Worm (Caenorhabditis elegans) whole organism, L1 larva: Measurements from ENCODE around the gene sri-71.
"Not testable (repeated sequence)": the region's sequence is repeated elsewhere in the genome, so short reads cannot be mapped to it uniquely, and the experiment has no call there.

Experiments
- C34B4.2 ChIP-seq: sonication (generic microtip); optimal IDR thresholded peaks from 2 replicates; lab custom pipeline; 2017; ENCODE audit warnings: mild to moderate bottlenecking, missing genetic modification characterization, missing compliant biosample characterization
- Y116A8C.19 ChIP-seq: sonication (generic microtip); optimal IDR thresholded peaks from 2 replicates; lab custom pipeline; 2016; ENCODE audit warnings: missing compliant biosample characterization, missing genetic modification characterization, borderline replicate concordance
- aha-1 ChIP-seq: fragments of 150-350 bp; optimal IDR thresholded peaks from 2 replicates; lab custom pipeline; 2014; ENCODE audit warnings: missing biosample characterization, missing genetic modification characterization
- alr-1 ChIP-seq: fragments of 200-800 bp; sonication (Bioruptor generic); optimal IDR thresholded peaks from 2 replicates; lab custom pipeline; 2018; ENCODE audit warnings: borderline replicate concordance, mild to moderate bottlenecking, missing genetic modification characterization, missing compliant biosample characterization
- blmp-1 ChIP-seq: fragments of 150-350 bp; optimal IDR thresholded peaks from 2 replicates; lab custom pipeline; 2014; ENCODE audit warnings: missing biosample characterization, missing genetic modification characterization
- ceh-63 ChIP-seq: fragments of 200-800 bp; sonication (Bioruptor generic); optimal IDR thresholded peaks from 2 replicates; lab custom pipeline; 2018; ENCODE audit warnings: mild to moderate bottlenecking, missing genetic modification characterization, missing compliant biosample characterization
- ceh-8 ChIP-seq: fragments of 200-800 bp; sonication (Bioruptor generic); optimal IDR thresholded peaks from 2 replicates; lab custom pipeline; 2018; ENCODE audit warnings: mild to moderate bottlenecking, missing genetic modification characterization, moderate library complexity, missing compliant biosample characterization
- ceh-82 ChIP-seq, 3 experiments: fragments of 150-350 bp in 1 of 3; sonication (generic microtip) in 2 of 3; optimal IDR thresholded peaks; 2 replicates each; lab custom pipeline; 2014 to 2017; ENCODE audit warnings: missing biosample characterization in 3 of 3, missing genetic modification characterization in 3 of 3
- ceh-90 ChIP-seq: sonication (generic microtip); optimal IDR thresholded peaks from 2 replicates; lab custom pipeline; 2016; ENCODE audit warnings: missing genetic modification characterization, missing compliant biosample characterization
- ces-1 ChIP-seq: fragments of 150-350 bp; optimal IDR thresholded peaks from 2 replicates; lab custom pipeline; 2014; ENCODE audit warnings: missing biosample characterization, missing genetic modification reagents, missing genetic modification characterization
- dpl-1 ChIP-seq, 3 experiments: fragments of 150-350 bp in 2 of 3; sonication (generic microtip) in 1 of 3; optimal IDR thresholded peaks; 2 replicates each; lab custom pipeline; 2014 to 2017; ENCODE audit warnings: missing biosample characterization in 3 of 3, missing genetic modification characterization in 3 of 3, missing genetic modification reagents in 3 of 3
- elt-2 ChIP-seq: sonication (generic microtip); optimal IDR thresholded peaks from 2 replicates; lab custom pipeline; 2016; ENCODE audit warnings: missing genetic modification characterization, mild to moderate bottlenecking, inconsistent platforms, missing compliant biosample characterization, missing genetic modification reagents
- fkh-10 ChIP-seq: sonication (generic microtip); optimal IDR thresholded peaks from 2 replicates; lab custom pipeline; 2017; ENCODE audit warnings: missing biosample characterization, missing genetic modification reagents, missing genetic modification characterization
- hlh-17 ChIP-seq: fragments of 200-800 bp; sonication (Bioruptor generic); optimal IDR thresholded peaks from 2 replicates; lab custom pipeline; 2018; ENCODE audit warnings: missing genetic modification characterization, mild to moderate bottlenecking, missing compliant biosample characterization, moderate library complexity, borderline replicate concordance
- hpl-2 ChIP-seq: fragments of 150-350 bp; optimal IDR thresholded peaks from 2 replicates; lab custom pipeline; 2014; ENCODE audit warnings: missing biosample characterization, missing genetic modification reagents, missing genetic modification characterization
- irx-1 ChIP-seq: sonication (generic microtip); optimal IDR thresholded peaks from 2 replicates; lab custom pipeline; 2016; ENCODE audit warnings: missing genetic modification characterization, missing compliant biosample characterization
- isw-1 ChIP-seq: fragments of 200-800 bp; sonication (Bioruptor generic); IDR thresholded peaks from 2 replicates; pipeline ENCODE4 v1.3.6; 2022; ENCODE audit warnings: missing genetic modification characterization, missing compliant biosample characterization
- lin-13 ChIP-seq: fragments of 150-350 bp; optimal IDR thresholded peaks from 2 replicates; lab custom pipeline; 2014; ENCODE audit warnings: missing biosample characterization, missing genetic modification reagents, missing genetic modification characterization
- mab-9 ChIP-seq: fragments of 200-800 bp; sonication (Bioruptor generic); IDR thresholded peaks from 2 replicates; pipeline ENCODE4 v1.3.6; 2022; ENCODE audit warnings: missing genetic modification reagents, missing genetic modification characterization, missing compliant biosample characterization
- nhr-12 ChIP-seq: sonication (generic microtip); optimal IDR thresholded peaks from 2 replicates; lab custom pipeline; 2017; ENCODE audit warnings: missing biosample characterization, missing genetic modification characterization
- nhr-76 ChIP-seq: sonication (generic microtip); optimal IDR thresholded peaks from 2 replicates; lab custom pipeline; 2017; ENCODE audit warnings: missing biosample characterization, missing genetic modification characterization
- nhr-77 ChIP-seq: fragments of 150-350 bp; optimal IDR thresholded peaks from 2 replicates; lab custom pipeline; 2014; ENCODE audit warnings: missing biosample characterization, missing genetic modification characterization
- nhr-85 ChIP-seq: sonication (generic microtip); peaks from one replicate; lab custom pipeline; 2016; ENCODE audit warnings: missing genetic modification characterization, inconsistent platforms, missing compliant biosample characterization
- nhr-90 ChIP-seq: sonication (generic microtip); optimal IDR thresholded peaks from 2 replicates; lab custom pipeline; 2016; ENCODE audit warnings: mild to moderate bottlenecking, missing genetic modification characterization, missing compliant biosample characterization; ENCODE audit not compliant: poor library complexity
- pag-3 ChIP-seq: sonication (generic microtip); optimal IDR thresholded peaks from 2 replicates; lab custom pipeline; 2017; ENCODE audit warnings: missing genetic modification characterization, mild to moderate bottlenecking, missing compliant biosample characterization, antibody characterized with exemption, borderline replicate concordance; ENCODE audit not compliant: insufficient read depth
- pqm-1 ChIP-seq: sonication (generic microtip); optimal IDR thresholded peaks from 3 replicates; lab custom pipeline; 2017; ENCODE audit warnings: missing biosample characterization, missing genetic modification characterization
- swsn-7 ChIP-seq: sonication (generic microtip); optimal IDR thresholded peaks from 2 replicates; lab custom pipeline; 2016; ENCODE audit warnings: missing genetic modification characterization, missing compliant biosample characterization
- unc-130 ChIP-seq: fragments of 150-350 bp; optimal IDR thresholded peaks from 2 replicates; lab custom pipeline; 2017; ENCODE audit warnings: missing biosample characterization, missing genetic modification characterization, inconsistent platforms
- unc-86 ChIP-seq: sonication (generic microtip); optimal IDR thresholded peaks from 2 replicates; lab custom pipeline; 2016; ENCODE audit warnings: missing genetic modification characterization, missing compliant biosample characterization
- unc-98 ChIP-seq: fragments of 200-800 bp; sonication (Bioruptor generic); IDR thresholded peaks from 2 replicates; pipeline ENCODE4 v1.3.6; 2022; ENCODE audit warnings: missing genetic modification characterization, missing compliant biosample characterization
- xbp-1 ChIP-seq: sonication (generic microtip); optimal IDR thresholded peaks from 2 replicates; lab custom pipeline; 2016; ENCODE audit warnings: missing genetic modification characterization, missing compliant biosample characterization
- ztf-11 ChIP-seq, 2 experiments: sonication (generic microtip); optimal IDR thresholded peaks; 2 replicates each; lab custom pipeline; 2016 to 2017; ENCODE audit warnings: missing genetic modification characterization in 2 of 2, missing biosample characterization in 1 of 2, missing compliant biosample characterization in 1 of 2
- ztf-4 ChIP-seq: fragments of 150-350 bp; optimal IDR thresholded peaks from 2 replicates; lab custom pipeline; 2014; ENCODE audit warnings: missing biosample characterization, missing genetic modification characterization

sri-71 gene

ce11 chrII:2639401-2640088 is 12.0 kb downstream of the sri-71 start, which contains the start of gene F22E5.8:
Gene F22E5.8, plus strand, starts transcription at chrII:2640038.
- TF ChIP-seq ztf-11 (tag; optimal IDR thresholded peaks at IDR 0.05; lab: Kevin White, UChicago); aha-1 (tag; lab: Kevin White, UChicago); unc-86 (tag; lab: Kevin White, UChicago): not testable (repeated sequence)

- TF ChIP-seq elt-2 (tag; lab: Kevin White, UChicago): no peak
- no peak for TF ChIP-seq Y116A8C.19 (tag; lab: Kevin White, UChicago)
- TF ChIP-seq alr-1 (tag; lab: Kevin White, UChicago): no peak
Measured at ce11 chrII:2640982-2641381, 13.4 kb downstream of the sri-71 start, which contains the start of gene F22E5.23. Gene F22E5.23, plus strand, starts transcription at chrII:2641282.

ce11 chrII:2641777-2642176 is 14.2 kb downstream of the sri-71 start, which contains the start of gene F22E5.7:
Gene F22E5.7, plus strand, starts transcription at chrII:2642077.
- no peak for TF ChIP-seq blmp-1 (tag; lab: Kevin White, UChicago)
- no peak for TF ChIP-seq mab-9
- TF ChIP-seq ztf-4: no peak
- TF ChIP-seq nhr-90 (tag; lab: Kevin White, UChicago): no peak
- no peak for TF ChIP-seq unc-86 (tag; lab: Kevin White, UChicago)
- TF ChIP-seq nhr-85: no peak
- TF ChIP-seq nhr-12 (tag; lab: Kevin White, UChicago): no peak
- TF ChIP-seq ceh-90: no peak
- no peak for TF ChIP-seq swsn-7 (tag; lab: Kevin White, UChicago)
- no peak for TF ChIP-seq irx-1
- no peak for TF ChIP-seq nhr-77 (tag; lab: Kevin White, UChicago)
- no peak for TF ChIP-seq ces-1 (GFP tag; lab: Kevin White, UChicago)
- no peak for TF ChIP-seq ceh-8
- TF ChIP-seq aha-1 (tag; lab: Kevin White, UChicago): no peak
- TF ChIP-seq unc-130 (tag; lab: Kevin White, UChicago): no peak
- TF ChIP-seq unc-98 (GFP tag; lab: Robert Waterston, UW): no peak
- TF ChIP-seq lin-13: no peak
- no peak for TF ChIP-seq hpl-2
- no peak for TF ChIP-seq fkh-10 (GFP tag; lab: Kevin White, UChicago)
- no peak for TF ChIP-seq ceh-63 (GFP tag; lab: Kevin White, UChicago)
- TF ChIP-seq, all 84 proteins: peak for 0

ce11 chrII:2644498-2644897 is 16.9 kb downstream of the sri-71 start, which contains the start of gene F22E5.11:
Gene F22E5.11, minus strand, starts transcription at chrII:2644598.
- no peak for TF ChIP-seq ceh-90
- no peak for TF ChIP-seq pqm-1 (tag; lab: Kevin White, UChicago)
- TF ChIP-seq dpl-1 (GFP tag; optimal IDR thresholded peaks at IDR 0.05; lab: Kevin White, UChicago): no peak
- no peak for TF ChIP-seq C34B4.2 (tag; lab: Kevin White, UChicago)
- TF ChIP-seq ztf-4: no peak
- no peak for TF ChIP-seq swsn-7 (tag; lab: Kevin White, UChicago)
- no peak for TF ChIP-seq unc-98 (GFP tag; lab: Robert Waterston, UW)
- TF ChIP-seq ceh-82 (tag; optimal IDR thresholded peaks at IDR 0.05; lab: Kevin White, UChicago): no peak
- no peak for TF ChIP-seq blmp-1 (tag; lab: Kevin White, UChicago)
- TF ChIP-seq hlh-17 (GFP tag; lab: Kevin White, UChicago): no peak
- TF ChIP-seq isw-1 (GFP tag; lab: Robert Waterston, UW): no peak
- TF ChIP-seq nhr-76 (tag; lab: Kevin White, UChicago): no peak
- no peak for TF ChIP-seq pag-3 (tag; lab: Kevin White, UChicago)
- TF ChIP-seq xbp-1 (tag; lab: Kevin White, UChicago): no peak
